Worm (Caenorhabditis elegans) whole organism, mixed stage, embryonic: ENCODE data around the gene F25D1.3.

Experiments used
- M03D4.4 ChIP-seq: sonication (generic microtip); optimal IDR thresholded peaks from 2 replicates; lab custom pipeline; 2017; ENCODE audit warnings: mild to moderate bottlenecking, missing genetic modification characterization, missing compliant biosample characterization
- bed-3 ChIP-seq: fragments of 200-800 bp; sonication (Bioruptor generic); optimal IDR thresholded peaks from 3 replicates; lab custom pipeline; 2018; ENCODE audit warnings: mild to moderate bottlenecking, missing genetic modification characterization, moderate library complexity, missing compliant biosample characterization
- blmp-1 ChIP-seq: fragments of 150-350 bp; optimal IDR thresholded peaks from 2 replicates; lab custom pipeline; 2014; ENCODE audit warnings: missing biosample characterization, missing genetic modification characterization
- ceh-39 ChIP-seq: fragments of 150-350 bp; optimal IDR thresholded peaks from 2 replicates; lab custom pipeline; 2014; ENCODE audit warnings: missing biosample characterization, missing genetic modification characterization
- ceh-43 ChIP-seq: fragments of 200-800 bp; sonication (Bioruptor generic); optimal IDR thresholded peaks from 2 replicates; lab custom pipeline; 2018; ENCODE audit warnings: mild to moderate bottlenecking, missing genetic modification characterization, moderate library complexity, missing compliant biosample characterization
- ceh-83 ChIP-seq: fragments of 200-800 bp; sonication (Bioruptor generic); optimal IDR thresholded peaks from 2 replicates; lab custom pipeline; 2018; ENCODE audit warnings: mild to moderate bottlenecking, missing genetic modification characterization, missing compliant biosample characterization
- ces-1 ChIP-seq: fragments of 150-350 bp; optimal IDR thresholded peaks from 2 replicates; lab custom pipeline; 2014; ENCODE audit warnings: missing biosample characterization, missing genetic modification reagents, missing genetic modification characterization
- cnd-1 ChIP-seq: fragments of 200-800 bp; sonication (Bioruptor generic); optimal IDR thresholded peaks from 2 replicates; lab custom pipeline; 2018; ENCODE audit warnings: mild to moderate bottlenecking, missing genetic modification characterization, missing compliant biosample characterization
- drap-1 ChIP-seq: fragments of 200-800 bp; sonication (Bioruptor generic); optimal IDR thresholded peaks from 3 replicates; lab custom pipeline; 2018; ENCODE audit warnings: mild to moderate bottlenecking, missing genetic modification characterization, missing compliant biosample characterization
- elt-1 ChIP-seq: sonication (generic microtip); optimal IDR thresholded peaks from 2 replicates; lab custom pipeline; 2017; ENCODE audit warnings: missing genetic modification characterization, mild to moderate bottlenecking, missing compliant biosample characterization, antibody characterized with exemption, moderate library complexity, borderline replicate concordance; ENCODE audit not compliant: insufficient read depth
- elt-3 ChIP-seq: fragments of 150-350 bp; optimal IDR thresholded peaks from 2 replicates; lab custom pipeline; 2014; ENCODE audit warnings: missing biosample characterization, missing genetic modification characterization
- flh-1 ChIP-seq: fragments of 200-800 bp; sonication (Bioruptor generic); optimal IDR thresholded peaks from 2 replicates; lab custom pipeline; 2018; ENCODE audit warnings: mild to moderate bottlenecking, missing genetic modification characterization, moderate library complexity, missing compliant biosample characterization
- ham-2 ChIP-seq: fragments of 200-800 bp; sonication (Bioruptor generic); optimal IDR thresholded peaks from 2 replicates; lab custom pipeline; 2018; ENCODE audit warnings: mild to moderate bottlenecking, missing genetic modification characterization, missing compliant biosample characterization
- hlh-1 ChIP-seq: fragments of 150-350 bp; optimal IDR thresholded peaks from 2 replicates; lab custom pipeline; 2014; ENCODE audit warnings: missing biosample characterization, missing genetic modification reagents, missing genetic modification characterization
- lin-13 ChIP-seq: fragments of 150-350 bp; optimal IDR thresholded peaks from 2 replicates; lab custom pipeline; 2014; ENCODE audit warnings: missing biosample characterization, missing genetic modification characterization
- lin-32 ChIP-seq: fragments of 200-800 bp; sonication (Bioruptor generic); optimal IDR thresholded peaks from 2 replicates; lab custom pipeline; 2018; ENCODE audit warnings: mild to moderate bottlenecking, missing genetic modification characterization, missing compliant biosample characterization
- lsy-2 ChIP-seq: fragments of 150-350 bp; optimal IDR thresholded peaks from 2 replicates; lab custom pipeline; 2014; ENCODE audit warnings: missing biosample characterization, missing genetic modification characterization
- mab-5 ChIP-seq: fragments of 150-350 bp; optimal IDR thresholded peaks from 2 replicates; lab custom pipeline; 2014; ENCODE audit warnings: missing biosample characterization, missing genetic modification characterization
- mep-1 ChIP-seq: fragments of 150-350 bp; optimal IDR thresholded peaks from 2 replicates; lab custom pipeline; 2017; ENCODE audit warnings: missing biosample characterization, missing genetic modification reagents, missing genetic modification characterization, inconsistent platforms
- mls-2 ChIP-seq: sonication (generic microtip); optimal IDR thresholded peaks from 2 replicates; lab custom pipeline; 2016; ENCODE audit warnings: mild to moderate bottlenecking, missing genetic modification characterization, moderate library complexity, missing compliant biosample characterization
- nhr-12 ChIP-seq: fragments of 150-350 bp; optimal IDR thresholded peaks from 2 replicates; lab custom pipeline; 2014; ENCODE audit warnings: missing biosample characterization, missing genetic modification characterization
- nhr-2 ChIP-seq: fragments of 150-350 bp; optimal IDR thresholded peaks from 2 replicates; lab custom pipeline; 2014; ENCODE audit warnings: missing biosample characterization, missing genetic modification characterization
- nhr-237 ChIP-seq: fragments of 150-350 bp; optimal IDR thresholded peaks from 2 replicates; lab custom pipeline; 2014; ENCODE audit warnings: missing biosample characterization, missing genetic modification characterization
- nhr-28 ChIP-seq: fragments of 150-350 bp; optimal IDR thresholded peaks from 2 replicates; lab custom pipeline; 2014; ENCODE audit warnings: missing biosample characterization, missing genetic modification characterization
- nhr-76 ChIP-seq: sonication (generic microtip); optimal IDR thresholded peaks from 2 replicates; lab custom pipeline; 2017; ENCODE audit warnings: missing biosample characterization, missing genetic modification characterization
- pha-4 ChIP-seq: fragments of 150-350 bp; optimal IDR thresholded peaks from 2 replicates; lab custom pipeline; 2018; ENCODE audit warnings: missing biosample characterization, missing genetic modification reagents, missing genetic modification characterization
- sem-2 ChIP-seq: fragments of 200-800 bp; sonication (Bioruptor generic); optimal IDR thresholded peaks from 2 replicates; lab custom pipeline; 2018; ENCODE audit warnings: mild to moderate bottlenecking, missing genetic modification characterization, missing compliant biosample characterization
- snpc-4 ChIP-seq: fragments of 150-350 bp; optimal IDR thresholded peaks from 2 replicates; lab custom pipeline; 2014; ENCODE audit warnings: missing biosample characterization, missing genetic modification characterization
- sptf-1 ChIP-seq: sonication (generic microtip); optimal IDR thresholded peaks from 2 replicates; lab custom pipeline; 2017; ENCODE audit warnings: mild to moderate bottlenecking, missing genetic modification characterization, moderate library complexity, missing compliant biosample characterization
- tbx-8 ChIP-seq: fragments of 200-800 bp; sonication (Bioruptor generic); optimal IDR thresholded peaks from 2 replicates; lab custom pipeline; 2018; ENCODE audit warnings: mild to moderate bottlenecking, missing genetic modification characterization, moderate library complexity, missing compliant biosample characterization
- unc-120 ChIP-seq: sonication (generic microtip); optimal IDR thresholded peaks from 2 replicates; lab custom pipeline; 2017; ENCODE audit warnings: missing genetic modification characterization, missing compliant biosample characterization; ENCODE audit not compliant: poor library complexity, severe bottlenecking
- unc-39 ChIP-seq: fragments of 150-350 bp; optimal IDR thresholded peaks from 2 replicates; lab custom pipeline; 2014; ENCODE audit warnings: missing biosample characterization, missing genetic modification characterization
- unc-62 ChIP-seq: fragments of 150-350 bp; optimal IDR thresholded peaks from 2 replicates; lab custom pipeline; 2014; ENCODE audit warnings: missing biosample characterization, missing genetic modification reagents, missing genetic modification characterization
- zip-8 ChIP-seq: fragments of 150-350 bp; optimal IDR thresholded peaks from 2 replicates; lab custom pipeline; 2014; ENCODE audit warnings: missing biosample characterization, missing genetic modification characterization
- ztf-11 ChIP-seq: fragments of 150-350 bp; optimal IDR thresholded peaks from 2 replicates; lab custom pipeline; 2014; ENCODE audit warnings: missing biosample characterization, missing genetic modification characterization

Gene F25D1.3

ce11 chrV:10532725-10533124, 4.2 kb downstream of the F25D1.3 start, which contains the start of gene txt-10:
Gene txt-10 (minus strand): TSS chrV:10532825.
- TF ChIP-seq ceh-39 (tag; lab: Kevin White, UChicago) (no peak), ces-1 (GFP tag; lab: Kevin White, UChicago) (no peak), snpc-4 (tag; lab: Kevin White, UChicago) (no peak), ham-2 (no peak), bed-3 (GFP tag; lab: Kevin White, UChicago) (no peak), M03D4.4 (tag; lab: Kevin White, UChicago) (no peak), mab-5 (tag; lab: Kevin White, UChicago) (no peak), hlh-1 (tag; lab: Kevin White, UChicago) (no peak), tbx-8 (GFP tag; lab: Kevin White, UChicago) (no peak), cnd-1 (tag; lab: Kevin White, UChicago) (no peak), nhr-2 (tag; lab: Kevin White, UChicago) (no peak), ceh-83 (GFP tag; lab: Kevin White, UChicago) (no peak), blmp-1 (tag; lab: Kevin White, UChicago) (no peak), elt-3 (tag; lab: Kevin White, UChicago) (no peak), unc-120 (tag; lab: Kevin White, UChicago) (no peak), nhr-76 (no peak), flh-1 (GFP tag; lab: Kevin White, UChicago) (no peak), mls-2 (tag; lab: Kevin White, UChicago) (no peak), pha-4 (tag; lab: Kevin White, UChicago) (no peak), zip-8 (tag; lab: Kevin White, UChicago) (no peak)

DNA sequence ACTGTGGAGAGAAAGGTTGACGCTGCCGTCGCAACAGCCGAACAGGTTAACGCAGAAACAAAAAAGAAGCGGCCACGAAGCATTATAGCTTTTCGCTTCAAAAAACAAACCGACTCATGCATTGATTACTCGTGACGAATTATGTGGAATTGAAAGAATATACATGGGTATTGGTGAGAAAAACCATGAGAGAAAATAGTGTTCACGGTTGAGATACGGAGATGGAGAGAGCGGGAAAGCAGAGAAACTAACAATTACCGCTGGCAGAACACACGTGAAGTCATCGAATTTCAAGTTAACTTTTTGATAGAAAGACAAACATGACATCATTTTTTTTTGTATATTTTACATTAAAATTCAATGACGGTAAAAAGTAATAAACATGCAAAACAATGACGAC, 6.8 kb downstream of the F25D1.3 start:
- no peak for TF ChIP-seq mep-1 (tag; lab: Kevin White, UChicago)
- TF ChIP-seq nhr-2 (tag; lab: Kevin White, UChicago) = no peak
- no peak for TF ChIP-seq flh-1 (GFP tag; lab: Kevin White, UChicago)
- no peak for TF ChIP-seq bed-3 (GFP tag; lab: Kevin White, UChicago)
- TF ChIP-seq hlh-1 (tag; lab: Kevin White, UChicago) = no peak
- TF ChIP-seq ceh-43 (GFP tag; lab: Kevin White, UChicago) = no peak
- no peak for TF ChIP-seq elt-3 (tag; lab: Kevin White, UChicago)
- no peak for TF ChIP-seq ceh-39 (tag; lab: Kevin White, UChicago)
- TF ChIP-seq sptf-1 (tag; lab: Kevin White, UChicago) = peak; percentile 6

DNA sequence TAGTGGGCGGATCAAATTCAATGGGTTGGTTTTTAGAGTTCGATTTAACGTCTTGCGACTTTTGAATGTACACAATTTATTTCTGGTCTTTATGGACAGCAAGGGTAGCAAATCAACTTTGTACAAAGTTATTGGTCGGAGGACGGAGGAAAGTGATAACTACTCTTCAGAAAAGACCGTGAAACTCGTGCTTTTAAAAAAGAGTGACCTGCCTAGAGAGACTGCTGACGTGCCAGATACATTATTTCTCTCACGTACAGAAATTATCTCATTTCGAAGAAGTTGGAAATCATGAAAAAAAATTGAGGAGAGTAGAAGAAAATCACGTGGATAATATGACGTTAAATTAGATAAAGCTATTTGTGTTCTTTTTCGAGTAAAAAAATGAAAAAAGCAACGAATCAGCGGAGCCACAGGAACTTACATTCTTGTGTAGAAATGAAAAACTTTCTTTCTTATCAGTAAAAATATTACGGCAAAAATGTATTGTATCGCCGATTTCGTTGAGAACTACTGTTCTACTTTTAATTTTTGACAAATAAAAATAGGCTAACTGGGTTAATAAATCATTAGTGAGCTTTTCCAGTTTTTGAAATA, 7.7 kb downstream of the F25D1.3 start, which contains the start of gene ppm-1.A:
Gene ppm-1.A, minus strand, starts transcription at position 294 of the 597 bp plus-strand sequence.
- TF ChIP-seq ham-2 (no peak), drap-1 (GFP tag; lab: Kevin White, UChicago) (no peak), unc-120 (tag; lab: Kevin White, UChicago) (no peak), lsy-2 (tag; lab: Kevin White, UChicago) (no peak), sptf-1 (tag; lab: Kevin White, UChicago) (no peak), flh-1 (GFP tag; lab: Kevin White, UChicago) (no peak)

ce11 chrV:10536808-10537207, 8.3 kb downstream of the F25D1.3 start:
- no peak for TF ChIP-seq cnd-1 (tag; lab: Kevin White, UChicago)
- no peak for TF ChIP-seq ztf-11 (tag; lab: Kevin White, UChicago)
- no peak for TF ChIP-seq nhr-76
- TF ChIP-seq sem-2 (GFP tag; lab: Kevin White, UChicago) = no peak
- TF ChIP-seq unc-62 (GFP tag; lab: Kevin White, UChicago) = peak; percentile 6
- TF ChIP-seq lin-32 (GFP tag; lab: Kevin White, UChicago) = no peak
- peak; percentile 67 for TF ChIP-seq lin-13 (tag; lab: Kevin White, UChicago)
- no peak for TF ChIP-seq nhr-12 (tag; lab: Kevin White, UChicago)
- peak; percentile 17 for TF ChIP-seq M03D4.4 (tag; lab: Kevin White, UChicago)
- TF ChIP-seq ceh-83 (GFP tag; lab: Kevin White, UChicago) = no peak
- no peak for TF ChIP-seq mab-5 (tag; lab: Kevin White, UChicago)
- TF ChIP-seq mep-1 (tag; lab: Kevin White, UChicago) = peak; percentile 82
- TF ChIP-seq bed-3 (GFP tag; lab: Kevin White, UChicago) = no peak
- TF ChIP-seq nhr-2 (tag; lab: Kevin White, UChicago) = no peak
- peak; percentile 42 for TF ChIP-seq nhr-237 (tag; lab: Kevin White, UChicago)
- TF ChIP-seq mls-2 (tag; lab: Kevin White, UChicago) = no peak
- TF ChIP-seq nhr-28 (tag; lab: Kevin White, UChicago) = no peak
- TF ChIP-seq unc-120 (tag; lab: Kevin White, UChicago) = peak; percentile 28
- peak; percentile 30 for TF ChIP-seq ceh-39 (tag; lab: Kevin White, UChicago)
- no peak for TF ChIP-seq unc-39
- peak; percentile 36 for TF ChIP-seq drap-1 (GFP tag; lab: Kevin White, UChicago)
- no peak for TF ChIP-seq flh-1 (GFP tag; lab: Kevin White, UChicago)
- TF ChIP-seq lsy-2 (tag; lab: Kevin White, UChicago) = peak; percentile 78
- no peak for TF ChIP-seq blmp-1 (tag; lab: Kevin White, UChicago)
- TF ChIP-seq sptf-1 (tag; lab: Kevin White, UChicago) = peak; percentile 45
- no peak for TF ChIP-seq tbx-8 (GFP tag; lab: Kevin White, UChicago)
- no peak for TF ChIP-seq elt-1
- TF ChIP-seq ces-1 (GFP tag; lab: Kevin White, UChicago) = peak; percentile 93
- TF ChIP-seq elt-3 (tag; lab: Kevin White, UChicago) = no peak
- TF ChIP-seq hlh-1 (tag; lab: Kevin White, UChicago) = peak; percentile 58
- no peak for TF ChIP-seq zip-8 (tag; lab: Kevin White, UChicago)
- TF ChIP-seq ham-2 = peak; percentile 34
- TF ChIP-seq pha-4 (tag; lab: Kevin White, UChicago) = peak; percentile 72
- TF ChIP-seq ceh-43 (GFP tag; lab: Kevin White, UChicago) = no peak
- no peak for TF ChIP-seq snpc-4 (tag; lab: Kevin White, UChicago)
- TF ChIP-seq, all 35 proteins: peak for 14
